Worm (Caenorhabditis elegans) whole organism, L1 larva: ENCODE data around the gene T27A8.7.

Experiments used
- C16A3.4 ChIP-seq: fragments of 150-350 bp; optimal IDR thresholded peaks from 2 replicates; lab custom pipeline; 2014; ENCODE audit warnings: missing biosample characterization, missing genetic modification characterization
- C34B4.2 ChIP-seq: sonication (generic microtip); optimal IDR thresholded peaks from 2 replicates; lab custom pipeline; 2017; ENCODE audit warnings: mild to moderate bottlenecking, missing genetic modification characterization, missing compliant biosample characterization
- F16B12.6 ChIP-seq: fragments of 150-350 bp; optimal IDR thresholded peaks from 2 replicates; lab custom pipeline; 2014; ENCODE audit warnings: missing biosample characterization, missing genetic modification characterization
- Y116A8C.19 ChIP-seq: sonication (generic microtip); optimal IDR thresholded peaks from 2 replicates; lab custom pipeline; 2016; ENCODE audit warnings: missing compliant biosample characterization, missing genetic modification characterization, borderline replicate concordance
- blmp-1 ChIP-seq: fragments of 150-350 bp; optimal IDR thresholded peaks from 2 replicates; lab custom pipeline; 2014; ENCODE audit warnings: missing biosample characterization, missing genetic modification characterization
- ceh-8 ChIP-seq: fragments of 200-800 bp; sonication (Bioruptor generic); optimal IDR thresholded peaks from 2 replicates; lab custom pipeline; 2018; ENCODE audit warnings: mild to moderate bottlenecking, missing genetic modification characterization, moderate library complexity, missing compliant biosample characterization
- ceh-82 ChIP-seq, 3 experiments: fragments of 150-350 bp in 1 of 3; sonication (generic microtip) in 2 of 3; optimal IDR thresholded peaks; 2 replicates each; lab custom pipeline; 2014 to 2017; ENCODE audit warnings: missing biosample characterization in 3 of 3, missing genetic modification characterization in 3 of 3
- ceh-88 ChIP-seq: fragments of 200-800 bp; sonication (Bioruptor generic); IDR thresholded peaks from 2 replicates; pipeline ENCODE4 v1.3.6; 2022; ENCODE audit warnings: missing genetic modification characterization, missing compliant biosample characterization
- ceh-90 ChIP-seq: sonication (generic microtip); optimal IDR thresholded peaks from 2 replicates; lab custom pipeline; 2016; ENCODE audit warnings: missing genetic modification characterization, missing compliant biosample characterization
- dsc-1 ChIP-seq: sonication (generic microtip); optimal IDR thresholded peaks from 2 replicates; lab custom pipeline; 2016; ENCODE audit warnings: mild to moderate bottlenecking, missing genetic modification characterization, missing compliant biosample characterization
- egl-13 ChIP-seq: sonication (generic microtip); optimal IDR thresholded peaks from 2 replicates; lab custom pipeline; 2016; ENCODE audit warnings: missing genotype, missing genetic modification reagents, missing genetic modification characterization, missing compliant biosample characterization
- elt-2 ChIP-seq: sonication (generic microtip); optimal IDR thresholded peaks from 2 replicates; lab custom pipeline; 2016; ENCODE audit warnings: missing genetic modification characterization, mild to moderate bottlenecking, inconsistent platforms, missing compliant biosample characterization, missing genetic modification reagents
- elt-3 ChIP-seq, 6 experiments: fragments of 150-350 bp in 1 of 6; sonication (generic microtip); optimal IDR thresholded peaks; 2 replicates each; lab custom pipeline; 2017 to 2018; ENCODE audit warnings: missing biosample characterization in 6 of 6, missing genetic modification characterization in 6 of 6, inconsistent platforms in 1 of 6
- fkh-8 ChIP-seq: sonication (generic microtip); optimal IDR thresholded peaks from 2 replicates; lab custom pipeline; 2016; ENCODE audit warnings: mild to moderate bottlenecking, missing genetic modification characterization, missing compliant biosample characterization
- hlh-4 ChIP-seq: sonication (generic microtip); optimal IDR thresholded peaks from 2 replicates; lab custom pipeline; 2016; ENCODE audit warnings: mild to moderate bottlenecking, missing genetic modification characterization, missing compliant biosample characterization
- hpl-2 ChIP-seq: fragments of 150-350 bp; optimal IDR thresholded peaks from 2 replicates; lab custom pipeline; 2014; ENCODE audit warnings: missing biosample characterization, missing genetic modification reagents, missing genetic modification characterization
- irx-1 ChIP-seq: sonication (generic microtip); optimal IDR thresholded peaks from 2 replicates; lab custom pipeline; 2016; ENCODE audit warnings: missing genetic modification characterization, missing compliant biosample characterization
- isw-1 ChIP-seq: fragments of 200-800 bp; sonication (Bioruptor generic); IDR thresholded peaks from 2 replicates; pipeline ENCODE4 v1.3.6; 2022; ENCODE audit warnings: missing genetic modification characterization, missing compliant biosample characterization
- lin-14 ChIP-seq: fragments of 200-800 bp; sonication (Bioruptor generic); optimal IDR thresholded peaks from 2 replicates; lab custom pipeline; 2018; ENCODE audit warnings: mild to moderate bottlenecking, missing genetic modification characterization, moderate library complexity, missing compliant biosample characterization
- lin-15B ChIP-seq: fragments of 150-350 bp; sonication (generic microtip); optimal IDR thresholded peaks from 3 replicates; lab custom pipeline; 2014; ENCODE audit warnings: missing biosample characterization, missing genetic modification characterization
- lin-35 ChIP-seq, 2 experiments: fragments of 150-350 bp; optimal IDR thresholded peaks; 2 replicates each; lab custom pipeline; 2014; ENCODE audit warnings: missing biosample characterization in 2 of 2, missing genetic modification characterization in 2 of 2, missing genetic modification reagents in 2 of 2
- lsy-2 ChIP-seq, 2 experiments: fragments of 150-350 bp; optimal IDR thresholded peaks; 2 replicates each; lab custom pipeline; 2014; ENCODE audit warnings: missing biosample characterization in 2 of 2, missing genetic modification characterization in 2 of 2
- mdl-1 ChIP-seq, 2 experiments: fragments of 150-350 bp; optimal IDR thresholded peaks; 2 replicates each; lab custom pipeline; 2014 to 2017; ENCODE audit warnings: missing biosample characterization in 2 of 2, missing genetic modification characterization in 2 of 2, inconsistent platforms in 1 of 2
- nhr-11 ChIP-seq: fragments of 150-350 bp; optimal IDR thresholded peaks from 2 replicates; lab custom pipeline; 2014; ENCODE audit warnings: missing biosample characterization, missing genetic modification characterization
- nhr-19 ChIP-seq: fragments of 200-800 bp; sonication (Bioruptor generic); conservative IDR thresholded peaks from 2 replicates; pipeline ENCODE4 v1.3.6; 2022; ENCODE audit warnings: missing genetic modification characterization, missing compliant biosample characterization
- nhr-237 ChIP-seq: fragments of 150-350 bp; optimal IDR thresholded peaks from 2 replicates; lab custom pipeline; 2014; ENCODE audit warnings: missing biosample characterization, missing genetic modification characterization
- nhr-28 ChIP-seq: fragments of 150-350 bp; optimal IDR thresholded peaks from 2 replicates; lab custom pipeline; 2014; ENCODE audit warnings: missing biosample characterization, missing genetic modification characterization
- nhr-47 ChIP-seq: sonication (generic microtip); optimal IDR thresholded peaks from 2 replicates; lab custom pipeline; 2016; ENCODE audit warnings: mild to moderate bottlenecking, missing genetic modification characterization, moderate library complexity, missing compliant biosample characterization
- nhr-71 ChIP-seq: sonication (generic microtip); optimal IDR thresholded peaks from 2 replicates; lab custom pipeline; 2016; ENCODE audit warnings: mild to moderate bottlenecking, missing genetic modification characterization, moderate library complexity, missing compliant biosample characterization
- nhr-76 ChIP-seq: sonication (generic microtip); optimal IDR thresholded peaks from 2 replicates; lab custom pipeline; 2017; ENCODE audit warnings: missing biosample characterization, missing genetic modification characterization
- nhr-77 ChIP-seq: fragments of 150-350 bp; optimal IDR thresholded peaks from 2 replicates; lab custom pipeline; 2014; ENCODE audit warnings: missing biosample characterization, missing genetic modification characterization
- nhr-84 ChIP-seq: sonication (generic microtip); optimal IDR thresholded peaks from 2 replicates; lab custom pipeline; 2017; ENCODE audit warnings: missing biosample characterization, missing genetic modification characterization
- pag-3 ChIP-seq: sonication (generic microtip); optimal IDR thresholded peaks from 2 replicates; lab custom pipeline; 2017; ENCODE audit warnings: missing genetic modification characterization, mild to moderate bottlenecking, missing compliant biosample characterization, antibody characterized with exemption, borderline replicate concordance; ENCODE audit not compliant: insufficient read depth
- skn-1 ChIP-seq: fragments of 150-350 bp; optimal IDR thresholded peaks from 2 replicates; lab custom pipeline; 2014; ENCODE audit warnings: missing biosample characterization, missing genetic modification characterization
- sox-4 ChIP-seq: sonication (generic microtip); optimal IDR thresholded peaks from 2 replicates; lab custom pipeline; 2016; ENCODE audit warnings: missing genetic modification characterization, missing compliant biosample characterization
- sptf-1 ChIP-seq: fragments of 150-350 bp; optimal IDR thresholded peaks from 2 replicates; lab custom pipeline; 2014; ENCODE audit warnings: missing biosample characterization, missing genetic modification characterization
- sup-37 ChIP-seq: fragments of 200-800 bp; sonication (Bioruptor generic); optimal IDR thresholded peaks from 2 replicates; lab custom pipeline; 2018; ENCODE audit warnings: mild to moderate bottlenecking, missing genetic modification characterization, missing compliant biosample characterization
- tbx-2 ChIP-seq: sonication (generic microtip); optimal IDR thresholded peaks from 2 replicates; lab custom pipeline; 2016; ENCODE audit warnings: missing genetic modification characterization, missing compliant biosample characterization
- tlp-1 ChIP-seq: fragments of 150-350 bp; optimal IDR thresholded peaks from 2 replicates; lab custom pipeline; 2014; ENCODE audit warnings: missing biosample characterization, missing genetic modification characterization
- unc-130 ChIP-seq: fragments of 150-350 bp; optimal IDR thresholded peaks from 2 replicates; lab custom pipeline; 2017; ENCODE audit warnings: missing biosample characterization, missing genetic modification characterization, inconsistent platforms
- unc-30 ChIP-seq: sonication (generic microtip); optimal IDR thresholded peaks from 2 replicates; lab custom pipeline; 2017; ENCODE audit warnings: missing biosample characterization, missing genetic modification characterization
- unc-62 ChIP-seq: fragments of 150-350 bp; optimal IDR thresholded peaks from 2 replicates; lab custom pipeline; 2014; ENCODE audit warnings: missing biosample characterization, missing genetic modification reagents, missing genetic modification characterization
- unc-86 ChIP-seq: sonication (generic microtip); optimal IDR thresholded peaks from 2 replicates; lab custom pipeline; 2016; ENCODE audit warnings: missing genetic modification characterization, missing compliant biosample characterization
- xbp-1 ChIP-seq: sonication (generic microtip); optimal IDR thresholded peaks from 2 replicates; lab custom pipeline; 2016; ENCODE audit warnings: missing genetic modification characterization, missing compliant biosample characterization
- zip-4 ChIP-seq: fragments of 200-800 bp; sonication (Bioruptor generic); optimal IDR thresholded peaks from 2 replicates; lab custom pipeline; 2018; ENCODE audit warnings: mild to moderate bottlenecking, missing genetic modification characterization, moderate library complexity, missing compliant biosample characterization
- ztf-11 ChIP-seq, 2 experiments: sonication (generic microtip); optimal IDR thresholded peaks; 2 replicates each; lab custom pipeline; 2016 to 2017; ENCODE audit warnings: missing genetic modification characterization in 2 of 2, missing biosample characterization in 1 of 2, missing compliant biosample characterization in 1 of 2
- ztf-4 ChIP-seq: fragments of 150-350 bp; optimal IDR thresholded peaks from 2 replicates; lab custom pipeline; 2014; ENCODE audit warnings: missing biosample characterization, missing genetic modification characterization

T27A8.7 gene

DNA sequence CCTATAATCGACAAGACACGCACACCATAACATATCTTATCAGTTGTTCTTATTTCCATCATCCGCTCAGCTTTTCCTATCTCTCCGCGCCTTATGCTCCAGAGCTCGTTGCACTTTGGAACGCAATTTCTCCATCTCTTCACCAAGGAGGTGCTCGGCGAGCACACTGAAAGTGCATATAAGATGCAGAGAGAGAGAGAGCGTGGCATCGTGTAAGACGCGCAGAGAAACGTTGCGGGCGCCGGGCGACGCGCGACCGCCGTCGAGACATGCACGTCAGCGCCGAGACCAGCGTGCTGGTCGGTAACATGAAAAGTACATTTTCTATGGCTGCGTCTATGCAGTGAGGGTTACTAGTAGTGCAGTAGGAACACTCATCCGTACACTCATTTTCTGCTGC lies 30.8 kb upstream of the T27A8.7 start (continued):
- no peak for TF ChIP-seq tlp-1 (tag; lab: Kevin White, UChicago)
- peak; percentile 65 for TF ChIP-seq dsc-1
- TF ChIP-seq nhr-71 (tag; lab: Kevin White, UChicago) = peak; percentile 76
- TF ChIP-seq nhr-11 = no peak
- TF ChIP-seq pag-3 = no peak
- TF ChIP-seq xbp-1 = peak; percentile 22
- peak; percentile 92 for TF ChIP-seq lin-14 (GFP tag; lab: Kevin White, UChicago)
- no peak for TF ChIP-seq F16B12.6 (tag; lab: Kevin White, UChicago)
- no peak for TF ChIP-seq C34B4.2 (tag; lab: Kevin White, UChicago)
- TF ChIP-seq nhr-84 (tag; lab: Kevin White, UChicago) = no peak
- peak; percentile 28 to 83 (median 44) for TF ChIP-seq ceh-82 (tag; optimal IDR thresholded peaks at IDR 0.05; lab: Kevin White, UChicago)
- peak; percentile 73 for TF ChIP-seq elt-2 (tag; lab: Kevin White, UChicago)
- no peak for TF ChIP-seq ceh-90 (tag; lab: Kevin White, UChicago)
- peak; percentile 32 to 37 for TF ChIP-seq lin-35 (GFP tag; optimal IDR thresholded peaks at IDR 0.05; lab: Kevin White, UChicago)
- peak; percentile 71 for TF ChIP-seq nhr-47 (tag; lab: Kevin White, UChicago)
- no peak for TF ChIP-seq isw-1 (GFP tag; lab: Robert Waterston, UW)
- no peak for TF ChIP-seq hpl-2 (GFP tag; lab: Kevin White, UChicago)
- TF ChIP-seq ceh-88 (GFP tag; lab: Robert Waterston, UW) = no peak
- TF ChIP-seq nhr-19 (GFP tag; lab: Robert Waterston, UW) = peak; percentile 41
- TF ChIP-seq ztf-4 = no peak
- no peak for TF ChIP-seq sox-4 (tag; lab: Kevin White, UChicago)
- TF ChIP-seq mdl-1 (tag; optimal IDR thresholded peaks at IDR 0.05; lab: Kevin White, UChicago) = peak in 1 of 2 experiments; percentile 49
- peak; percentile 80 for TF ChIP-seq fkh-8 (tag; lab: Kevin White, UChicago)
- TF ChIP-seq zip-4 = no peak
- TF ChIP-seq ceh-8 (GFP tag; lab: Kevin White, UChicago) = peak; percentile 13
- TF ChIP-seq sptf-1 (tag; lab: Kevin White, UChicago) = no peak
- TF ChIP-seq ztf-11 (tag; optimal IDR thresholded peaks at IDR 0.05; lab: Kevin White, UChicago) = no peak
- TF ChIP-seq nhr-237 = no peak
- TF ChIP-seq nhr-76 (tag; lab: Kevin White, UChicago) = no peak
- TF ChIP-seq nhr-28 (tag; lab: Kevin White, UChicago) = no peak
- peak; percentile 3 for TF ChIP-seq C16A3.4
- no peak for TF ChIP-seq Y116A8C.19 (tag; lab: Kevin White, UChicago)
- no peak for TF ChIP-seq lin-15B (tag; lab: Kevin White, UChicago)
- TF ChIP-seq sup-37 (GFP tag; lab: Kevin White, UChicago) = no peak
- TF ChIP-seq unc-86 (tag; lab: Kevin White, UChicago) = peak; percentile 20
- no peak for TF ChIP-seq unc-62 (GFP tag; lab: Kevin White, UChicago)
- TF ChIP-seq skn-1 (tag; lab: Kevin White, UChicago) = peak; percentile 61
- TF ChIP-seq hlh-4 (tag; lab: Kevin White, UChicago) = no peak
- TF ChIP-seq egl-13 (tag; lab: Kevin White, UChicago) = peak; percentile 81
- no peak for TF ChIP-seq unc-30
- TF ChIP-seq unc-130 (tag; lab: Kevin White, UChicago) = no peak
- peak; percentile 0 to 62 for TF ChIP-seq lsy-2 (tag; optimal IDR thresholded peaks at IDR 0.05; lab: Kevin White, UChicago)
- TF ChIP-seq elt-3 (tag; optimal IDR thresholded peaks at IDR 0.05; lab: Kevin White, UChicago) = no peak
- peak; percentile 65 for TF ChIP-seq nhr-77
- TF ChIP-seq blmp-1 (tag; lab: Kevin White, UChicago) = no peak
- TF ChIP-seq tbx-2 = peak; percentile 44
- TF ChIP-seq irx-1 (tag; lab: Kevin White, UChicago) = no peak
